Worm (Caenorhabditis elegans): ENCODE data around the gene fbxa-136.

- TF ChIP-seq lin-13 (tag; optimal IDR thresholded peaks at IDR 0.05) (no peak), snpc-4 (tag; optimal IDR thresholded peaks at IDR 0.05) (no peak), unc-39 (tag; optimal IDR thresholded peaks at IDR 0.05) (no peak), elt-1 (tag; optimal IDR thresholded peaks at IDR 0.05; ENCODE audit: borderline replicate concordance, insufficient read depth) (no peak), ces-1 (GFP tag; optimal IDR thresholded peaks at IDR 0.05) (no peak), drap-1 (GFP tag; optimal IDR thresholded peaks at IDR 0.05) (no peak), lsy-2 (tag; optimal IDR thresholded peaks at IDR 0.05) (no peak), nhr-12 (tag; optimal IDR thresholded peaks at IDR 0.05) (no peak), sptf-1 (tag; optimal IDR thresholded peaks at IDR 0.05) (no peak)
Observed at ce11 chrV:17546931-17547330, 26.1 kb downstream of the fbxa-136 start.

Measured in whole organism, mixed stage, embryonic.